Worm (Caenorhabditis elegans) whole organism, young adult: ENCODE results near the gene ftt-2.
"Not testable (repeated sequence)": the region's sequence is repeated elsewhere in the genome, so short reads cannot be mapped to it uniquely, and the experiment has no call there.

Source experiments
- B0035.1 ChIP-seq: sonication (generic microtip); optimal IDR thresholded peaks from 2 replicates; lab custom pipeline; 2016; ENCODE audit warnings: missing genetic modification characterization, mild to moderate bottlenecking, missing compliant biosample characterization, missing genotype, missing genetic modification reagents
- B0261.1 ChIP-seq: sonication (generic microtip); optimal IDR thresholded peaks from 2 replicates; lab custom pipeline; 2016; ENCODE audit warnings: mild to moderate bottlenecking, missing genetic modification characterization, moderate library complexity, missing compliant biosample characterization
- B0336.3 ChIP-seq: fragments of 200-800 bp; sonication (Bioruptor generic); IDR thresholded peaks from 2 replicates; pipeline ENCODE4 v1.3.6; 2022; ENCODE audit warnings: missing genetic modification characterization, missing compliant biosample characterization
- F10E7.11 ChIP-seq: sonication (generic microtip); optimal IDR thresholded peaks from 2 replicates; lab custom pipeline; 2017; ENCODE audit warnings: mild to moderate bottlenecking, missing genetic modification characterization, moderate library complexity, missing compliant biosample characterization
- F52B5.7 ChIP-seq: sonication (generic microtip); optimal IDR thresholded peaks from 2 replicates; lab custom pipeline; 2016; ENCODE audit warnings: mild to moderate bottlenecking, missing genetic modification characterization, missing compliant biosample characterization
- K11D2.4 ChIP-seq: fragments of 200-800 bp; sonication (Bioruptor generic); IDR thresholded peaks from 2 replicates; pipeline ENCODE4 v1.3.6; 2022; ENCODE audit warnings: missing genetic modification reagents, missing genetic modification characterization, missing compliant biosample characterization
- K12H6.12 ChIP-seq: fragments of 200-800 bp; sonication (Bioruptor generic); optimal IDR thresholded peaks from 2 replicates; lab custom pipeline; 2018; ENCODE audit warnings: mild to moderate bottlenecking, missing genetic modification characterization, missing compliant biosample characterization
- akir-1 ChIP-seq: fragments of 200-800 bp; sonication (Bioruptor generic); optimal IDR thresholded peaks from 2 replicates; lab custom pipeline; 2018; ENCODE audit warnings: mild to moderate bottlenecking, missing genetic modification characterization, moderate library complexity, missing compliant biosample characterization
- atf-7 ChIP-seq: sonication (generic microtip); optimal IDR thresholded peaks from 2 replicates; lab custom pipeline; 2017; ENCODE audit warnings: mild to moderate bottlenecking, missing genetic modification characterization, missing compliant biosample characterization
- athp-1 ChIP-seq: sonication (generic microtip); optimal IDR thresholded peaks from 2 replicates; lab custom pipeline; 2017; ENCODE audit warnings: mild to moderate bottlenecking, missing genetic modification characterization, missing compliant biosample characterization
- attf-3 ChIP-seq: fragments of 200-800 bp; sonication (Bioruptor generic); conservative IDR thresholded peaks from 2 replicates; pipeline ENCODE4 v1.3.6; 2022; ENCODE audit warnings: missing genetic modification reagents, missing genetic modification characterization, missing compliant biosample characterization
- attf-5 ChIP-seq: fragments of 200-800 bp; sonication (Bioruptor generic); optimal IDR thresholded peaks from 2 replicates; lab custom pipeline; 2018; ENCODE audit warnings: mild to moderate bottlenecking, missing genetic modification characterization, missing compliant biosample characterization
- cebp-1 ChIP-seq, 2 experiments: fragments of 200-800 bp in 1 of 2; sonication (Bioruptor generic) in 1 of 2; sonication (generic microtip) in 1 of 2; IDR thresholded peaks in 1 of 2; optimal IDR thresholded peaks in 1 of 2; 2 replicates each; pipeline versions ENCODE4 v1.3.6 to Lab custom; 2017 to 2022; ENCODE audit warnings: missing compliant biosample characterization in 2 of 2, missing genetic modification characterization in 2 of 2, mild to moderate bottlenecking in 1 of 2, missing genetic modification reagents in 1 of 2, moderate library complexity in 1 of 2
- ceh-27 ChIP-seq: fragments of 200-800 bp; sonication (Bioruptor generic); optimal IDR thresholded peaks from 2 replicates; lab custom pipeline; 2018; ENCODE audit warnings: mild to moderate bottlenecking, missing genetic modification characterization, moderate library complexity, missing compliant biosample characterization
- ceh-91 ChIP-seq: fragments of 200-800 bp; sonication (Bioruptor generic); IDR thresholded peaks from 2 replicates; pipeline ENCODE4 v1.3.6; 2022; ENCODE audit warnings: missing genetic modification reagents, missing genetic modification characterization, missing compliant biosample characterization
- chd-7 ChIP-seq: sonication (generic microtip); optimal IDR thresholded peaks from 2 replicates; lab custom pipeline; 2016; ENCODE audit warnings: mild to moderate bottlenecking, missing genetic modification characterization, moderate library complexity, missing compliant biosample characterization
- dox-1 ChIP-seq: fragments of 200-800 bp; sonication (Bioruptor generic); IDR thresholded peaks from 2 replicates; pipeline ENCODE4 v1.3.6; 2022; ENCODE audit warnings: missing genetic modification reagents, missing genetic modification characterization, missing compliant biosample characterization
- egl-44 ChIP-seq: fragments of 200-800 bp; sonication (Bioruptor generic); IDR thresholded peaks from 2 replicates; pipeline ENCODE4 v1.3.6; 2022; ENCODE audit warnings: missing genetic modification reagents, missing genetic modification characterization, missing compliant biosample characterization
- egrh-3 ChIP-seq: fragments of 200-800 bp; sonication (Bioruptor generic); IDR thresholded peaks from 2 replicates; pipeline ENCODE4 v1.3.6; 2022; ENCODE audit warnings: missing genetic modification reagents, missing genetic modification characterization, missing compliant biosample characterization
- ets-4 ChIP-seq: fragments of 200-800 bp; sonication (Bioruptor generic); optimal IDR thresholded peaks from 2 replicates; lab custom pipeline; 2018; ENCODE audit warnings: mild to moderate bottlenecking, missing genetic modification characterization, missing compliant biosample characterization
- fkh-3 ChIP-seq: sonication (generic microtip); optimal IDR thresholded peaks from 2 replicates; lab custom pipeline; 2016; ENCODE audit warnings: mild to moderate bottlenecking, missing genetic modification characterization, missing compliant biosample characterization
- gei-17 ChIP-seq: fragments of 200-800 bp; sonication (Bioruptor generic); optimal IDR thresholded peaks from 2 replicates; lab custom pipeline; 2018; ENCODE audit warnings: mild to moderate bottlenecking, missing genetic modification characterization, missing compliant biosample characterization
- hmg-1.2 ChIP-seq: fragments of 200-800 bp; sonication (Bioruptor generic); IDR thresholded peaks from 2 replicates; pipeline ENCODE4 v1.3.6; 2022; ENCODE audit warnings: missing genetic modification reagents, missing genetic modification characterization, missing compliant biosample characterization
- let-607 ChIP-seq, 2 experiments: fragments of 200-800 bp in 1 of 2; sonication (Bioruptor generic) in 1 of 2; sonication (generic microtip) in 1 of 2; optimal IDR thresholded peaks; 2 replicates each; lab custom pipeline; 2016 to 2018; ENCODE audit warnings: mild to moderate bottlenecking in 2 of 2, missing compliant biosample characterization in 2 of 2, missing genetic modification characterization in 2 of 2, moderate library complexity in 2 of 2, missing genotype in 1 of 2
- lin-40 ChIP-seq: sonication (generic microtip); optimal IDR thresholded peaks from 2 replicates; lab custom pipeline; 2016; ENCODE audit warnings: missing genetic modification characterization, mild to moderate bottlenecking, missing compliant biosample characterization, missing genotype, missing genetic modification reagents
- lir-1 ChIP-seq: fragments of 200-800 bp; sonication (Bioruptor generic); conservative IDR thresholded peaks from 2 replicates; pipeline ENCODE4 v1.3.6; 2022; ENCODE audit warnings: missing genetic modification reagents, missing genetic modification characterization, missing compliant biosample characterization
- mcd-1 ChIP-seq: fragments of 200-800 bp; sonication (Bioruptor generic); IDR thresholded peaks from 2 replicates; pipeline ENCODE4 v1.3.6; 2022; ENCODE audit warnings: missing genetic modification reagents, missing genetic modification characterization, missing compliant biosample characterization
- repo-1 ChIP-seq: sonication (generic microtip); optimal IDR thresholded peaks from 2 replicates; lab custom pipeline; 2017; ENCODE audit warnings: mild to moderate bottlenecking, missing genetic modification characterization, missing compliant biosample characterization
- snpc-3.4 ChIP-seq: sonication (generic microtip); optimal IDR thresholded peaks from 2 replicates; lab custom pipeline; 2017; ENCODE audit warnings: missing genetic modification characterization, mild to moderate bottlenecking, missing compliant biosample characterization, antibody characterized with exemption, moderate library complexity, missing genotype, missing genetic modification reagents
- snpc-4 ChIP-seq, 5 experiments: fragments of 150-350 bp in 1 of 5; sonication (generic microtip) in 4 of 5; optimal IDR thresholded peaks; 2 replicates each; lab custom pipeline; 2014 to 2018; ENCODE audit warnings: missing genetic modification characterization in 5 of 5, missing biosample characterization in 3 of 5, antibody characterized with exemption in 2 of 5, mild to moderate bottlenecking in 2 of 5, missing compliant biosample characterization in 2 of 5, missing genotype in 2 of 5, moderate library complexity in 2 of 5, missing genetic modification reagents in 1 of 5
- somi-1 ChIP-seq: fragments of 200-800 bp; sonication (Bioruptor generic); optimal IDR thresholded peaks from 2 replicates; lab custom pipeline; 2018; ENCODE audit warnings: mild to moderate bottlenecking, missing genetic modification characterization, missing compliant biosample characterization
- tbp1 ChIP-seq: fragments of 200-800 bp; sonication (Bioruptor generic); optimal IDR thresholded peaks from 2 replicates; lab custom pipeline; 2018; ENCODE audit warnings: mild to moderate bottlenecking, missing genetic modification characterization, missing compliant biosample characterization
- tlf-1 ChIP-seq: fragments of 200-800 bp; sonication (Bioruptor generic); optimal IDR thresholded peaks from 2 replicates; lab custom pipeline; 2018; ENCODE audit warnings: mild to moderate bottlenecking, missing genetic modification characterization, missing compliant biosample characterization
- zfh-2 ChIP-seq: fragments of 200-800 bp; sonication (Bioruptor generic); conservative IDR thresholded peaks from 2 replicates; pipeline ENCODE4 v1.3.6; 2022; ENCODE audit warnings: missing genetic modification reagents, missing genetic modification characterization, missing compliant biosample characterization
- ztf-18 ChIP-seq: sonication (generic microtip); optimal IDR thresholded peaks from 2 replicates; lab custom pipeline; 2016; ENCODE audit warnings: missing genotype, mild to moderate bottlenecking, missing genetic modification characterization, missing compliant biosample characterization
- ztf-26 ChIP-seq: sonication (generic microtip); optimal IDR thresholded peaks from 2 replicates; lab custom pipeline; 2017; ENCODE audit warnings: missing genetic modification characterization, missing compliant biosample characterization
- ztf-3 ChIP-seq: fragments of 200-800 bp; sonication (Bioruptor generic); optimal IDR thresholded peaks from 2 replicates; lab custom pipeline; 2018; ENCODE audit warnings: mild to moderate bottlenecking, missing genetic modification characterization, missing compliant biosample characterization

ftt-2 gene

ce11 chrX:11645517-11645916 lies 40.3 kb upstream of the ftt-2 start (continued):
- TF ChIP-seq snpc-3.4 (peak; percentile 8), ceh-91 (GFP tag; lab: Robert Waterston, UW) (no peak), attf-3 (GFP tag; lab: Robert Waterston, UW) (no peak), ets-4 (GFP tag; lab: Kevin White, UChicago) (no peak)
- TF ChIP-seq, all 124 proteins: peak for 54

DNA sequence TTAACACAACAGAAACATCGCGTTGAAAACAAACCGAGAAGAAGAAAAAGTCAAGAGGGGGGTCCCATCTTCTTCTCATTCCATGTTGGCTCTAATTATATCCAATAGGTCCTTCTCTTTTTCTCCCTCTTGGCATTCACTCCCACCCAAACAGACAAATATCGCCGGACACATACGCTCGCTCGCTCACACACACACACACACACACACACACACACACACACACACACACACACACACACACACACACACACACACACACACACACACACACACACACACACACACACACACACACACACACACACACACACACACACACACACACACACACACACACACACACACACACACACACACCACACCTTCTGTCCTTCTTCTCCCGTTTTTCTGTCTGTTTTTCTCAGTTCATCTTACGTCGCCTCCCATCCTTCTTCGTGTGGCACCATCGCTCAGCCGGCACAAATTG lies 38.6 kb upstream of the ftt-2 start, which contains the start of gene sto-4:
TSS of gene sto-4 (plus strand) at position 360 of the 469 bp plus-strand sequence.
- TF ChIP-seq akir-1: peak; percentile 56
- TF ChIP-seq hmg-1.2 (GFP tag; lab: Robert Waterston, UW): peak; percentile 71
- TF ChIP-seq ztf-26: peak; percentile 91
- peak; percentile 85; the same call in 1 of the 2 replicates for TF ChIP-seq dox-1
- TF ChIP-seq zfh-2 (GFP tag; lab: Robert Waterston, UW): peak; percentile 84
- peak; percentile 96 for TF ChIP-seq ceh-27 (GFP tag; lab: Kevin White, UChicago)
- peak; percentile 29 for TF ChIP-seq B0261.1
- peak; percentile 24 for TF ChIP-seq ztf-18 (tag; lab: Kevin White, UChicago)
- TF ChIP-seq athp-1 (tag; lab: Kevin White, UChicago): peak; percentile 63
- TF ChIP-seq lin-40: peak; percentile 77
- peak; percentile 100 for TF ChIP-seq ztf-3 (GFP tag; lab: Kevin White, UChicago)
- TF ChIP-seq gei-17 (GFP tag; lab: Kevin White, UChicago): peak; percentile 56
- not testable (repeated sequence) for TF ChIP-seq snpc-4 (GFP tag; optimal IDR thresholded peaks at IDR 0.05; lab: Kevin White, UChicago); cebp-1 (GFP tag; IDR thresholded peaks at IDR 0.05; lab: Robert Waterston, UW)
- TF ChIP-seq snpc-4 (tag; optimal IDR thresholded peaks at IDR 0.05; lab: Kevin White, UChicago): peak in 2 of 4 experiments; percentile 19 to 36
- TF ChIP-seq repo-1 (tag; lab: Kevin White, UChicago): peak; percentile 64
- TF ChIP-seq egl-44 (GFP tag; lab: Robert Waterston, UW): 0 out of 2 replicates have a peak, but pooled peaks have one; percentile 50
- peak; percentile 54 for TF ChIP-seq atf-7 (tag; lab: Kevin White, UChicago)
- peak; percentile 64 for TF ChIP-seq tbp1 (GFP tag; lab: Kevin White, UChicago)
- peak; percentile 74 for TF ChIP-seq B0336.3 (GFP tag; lab: Robert Waterston, UW)
- TF ChIP-seq K12H6.12: peak; percentile 98
- TF ChIP-seq mcd-1 (GFP tag; lab: Robert Waterston, UW): peak; percentile 37; the same call in 1 of the 2 replicates
- TF ChIP-seq tlf-1 (GFP tag; lab: Kevin White, UChicago): peak; percentile 57
- peak; percentile 64 for TF ChIP-seq F10E7.11 (tag; lab: Kevin White, UChicago)
- TF ChIP-seq fkh-3 (tag; lab: Kevin White, UChicago): peak; percentile 34
- peak; percentile 89 for TF ChIP-seq egrh-3
- TF ChIP-seq somi-1 (GFP tag; lab: Kevin White, UChicago): peak; percentile 90
- peak; percentile 20 for TF ChIP-seq B0035.1 (tag; lab: Kevin White, UChicago)
- TF ChIP-seq K11D2.4: peak; percentile 53; the same call in 1 of the 2 replicates
- TF ChIP-seq attf-5 (GFP tag; lab: Kevin White, UChicago): peak; percentile 67
- TF ChIP-seq F52B5.7 (tag; lab: Kevin White, UChicago): peak; percentile 60
- TF ChIP-seq chd-7 (tag; lab: Kevin White, UChicago): peak; percentile 96
- peak; percentile 86 for TF ChIP-seq cebp-1 (tag; optimal IDR thresholded peaks at IDR 0.05; lab: Kevin White, UChicago)
- peak in 1 of 2 experiments; percentile 61 for TF ChIP-seq let-607 (tag; optimal IDR thresholded peaks at IDR 0.05; lab: Kevin White, UChicago)
- peak; percentile 97 for TF ChIP-seq lir-1 (GFP tag; lab: Robert Waterston, UW)
